Worm (Caenorhabditis elegans) whole organism, L2 larva: ENCODE results near the gene pals-32.

Source experiments
- C34F6.9 ChIP-seq: fragments of 150-350 bp; optimal IDR thresholded peaks from 2 replicates; lab custom pipeline; 2014; ENCODE audit warnings: missing biosample characterization, missing genetic modification characterization
- alr-1 ChIP-seq: fragments of 150-350 bp; optimal IDR thresholded peaks from 2 replicates; lab custom pipeline; 2014; ENCODE audit warnings: missing biosample characterization, missing genetic modification characterization
- aly-2 ChIP-seq: fragments of 150-350 bp; optimal IDR thresholded peaks from 2 replicates; lab custom pipeline; 2014; ENCODE audit warnings: missing biosample characterization, missing genetic modification characterization
- ceh-82 ChIP-seq: fragments of 150-350 bp; optimal IDR thresholded peaks from 2 replicates; lab custom pipeline; 2014; ENCODE audit warnings: missing biosample characterization, missing genetic modification characterization
- crh-2 ChIP-seq: sonication (generic microtip); optimal IDR thresholded peaks from 2 replicates; lab custom pipeline; 2017; ENCODE audit warnings: missing biosample characterization, missing genetic modification characterization
- dmd-4 ChIP-seq: sonication (generic microtip); optimal IDR thresholded peaks from 2 replicates; lab custom pipeline; 2017; ENCODE audit warnings: missing biosample characterization, missing genetic modification characterization
- egl-27 ChIP-seq: sonication (generic microtip); optimal IDR thresholded peaks from 3 replicates; lab custom pipeline; 2017; ENCODE audit warnings: missing biosample characterization, missing genetic modification reagents, missing genetic modification characterization
- elt-1 ChIP-seq: fragments of 150-350 bp; optimal IDR thresholded peaks from 2 replicates; lab custom pipeline; 2014; ENCODE audit warnings: missing biosample characterization, missing genetic modification characterization
- elt-3 ChIP-seq: sonication (generic microtip); optimal IDR thresholded peaks from 2 replicates; lab custom pipeline; 2017; ENCODE audit warnings: missing biosample characterization, missing genetic modification characterization
- fos-1 ChIP-seq: fragments of 150-350 bp; optimal IDR thresholded peaks from 2 replicates; lab custom pipeline; 2014; ENCODE audit warnings: missing biosample characterization, missing genetic modification characterization
- gmeb-1 ChIP-seq: fragments of 150-350 bp; optimal IDR thresholded peaks from 2 replicates; lab custom pipeline; 2014; ENCODE audit warnings: missing biosample characterization, missing genetic modification characterization
- lin-11 ChIP-seq: fragments of 150-350 bp; sonication (generic microtip); optimal IDR thresholded peaks from 2 replicates; lab custom pipeline; 2014; ENCODE audit warnings: missing biosample characterization, missing genetic modification characterization, inconsistent platforms, mixed read lengths
- lin-13 ChIP-seq: fragments of 150-350 bp; optimal IDR thresholded peaks from 2 replicates; lab custom pipeline; 2014; ENCODE audit warnings: missing biosample characterization, missing genetic modification reagents, missing genetic modification characterization
- mbf-1 ChIP-seq: sonication (generic microtip); optimal IDR thresholded peaks from 2 replicates; lab custom pipeline; 2017; ENCODE audit warnings: missing biosample characterization, missing genetic modification characterization
- mdl-1 ChIP-seq, 2 experiments: fragments of 150-350 bp in 1 of 2; sonication (generic microtip) in 1 of 2; optimal IDR thresholded peaks; 2 replicates each; lab custom pipeline; 2017; ENCODE audit warnings: missing biosample characterization in 2 of 2, missing genetic modification characterization in 2 of 2
- nhr-10 ChIP-seq: sonication (generic microtip); optimal IDR thresholded peaks from 2 replicates; lab custom pipeline; 2017; ENCODE audit warnings: missing biosample characterization, missing genetic modification characterization
- nhr-11 ChIP-seq: fragments of 150-350 bp; optimal IDR thresholded peaks from 2 replicates; lab custom pipeline; 2014; ENCODE audit warnings: missing biosample characterization, missing genetic modification characterization
- nhr-129 ChIP-seq: fragments of 150-350 bp; optimal IDR thresholded peaks from 2 replicates; lab custom pipeline; 2014; ENCODE audit warnings: missing biosample characterization, missing genetic modification characterization
- nhr-21 ChIP-seq: fragments of 150-350 bp; optimal IDR thresholded peaks from 2 replicates; lab custom pipeline; 2014; ENCODE audit warnings: missing biosample characterization, missing genetic modification characterization
- nhr-23 ChIP-seq: fragments of 150-350 bp; optimal IDR thresholded peaks from 2 replicates; lab custom pipeline; 2014; ENCODE audit warnings: missing biosample characterization, missing genetic modification reagents, missing genetic modification characterization
- nhr-237 ChIP-seq: fragments of 150-350 bp; optimal IDR thresholded peaks from 2 replicates; lab custom pipeline; 2014; ENCODE audit warnings: missing biosample characterization, missing genetic modification characterization
- nhr-25 ChIP-seq: fragments of 150-350 bp; sonication (generic microtip); optimal IDR thresholded peaks from 3 replicates; lab custom pipeline; 2014; ENCODE audit warnings: missing biosample characterization, missing genetic modification characterization
- nhr-6 ChIP-seq: fragments of 150-350 bp; optimal IDR thresholded peaks from 2 replicates; lab custom pipeline; 2014; ENCODE audit warnings: missing biosample characterization, missing genetic modification characterization
- peb-1 ChIP-seq: fragments of 150-350 bp; optimal IDR thresholded peaks from 2 replicates; lab custom pipeline; 2014; ENCODE audit warnings: missing biosample characterization, missing genetic modification characterization
- sem-4 ChIP-seq: fragments of 150-350 bp; optimal IDR thresholded peaks from 2 replicates; lab custom pipeline; 2014; ENCODE audit warnings: missing biosample characterization, missing genetic modification reagents, missing genetic modification characterization
- skn-1 ChIP-seq: sonication (generic microtip); optimal IDR thresholded peaks from 2 replicates; lab custom pipeline; 2017; ENCODE audit warnings: missing biosample characterization, missing genetic modification characterization
- sma-9 ChIP-seq, 2 experiments: fragments of 150-350 bp in 1 of 2; sonication (generic microtip) in 1 of 2; optimal IDR thresholded peaks; 2 replicates each; lab custom pipeline; 2014 to 2016; ENCODE audit warnings: missing genetic modification characterization in 2 of 2, mild to moderate bottlenecking in 1 of 2, missing biosample characterization in 1 of 2, missing compliant biosample characterization in 1 of 2, missing genetic modification reagents in 1 of 2, moderate library complexity in 1 of 2
- snpc-4 ChIP-seq: fragments of 150-350 bp; optimal IDR thresholded peaks from 2 replicates; lab custom pipeline; 2014; ENCODE audit warnings: missing biosample characterization, missing genetic modification characterization
- unc-39 ChIP-seq: fragments of 150-350 bp; optimal IDR thresholded peaks from 2 replicates; lab custom pipeline; 2014; ENCODE audit warnings: missing biosample characterization, missing genetic modification characterization
- unc-55 ChIP-seq: fragments of 150-350 bp; sonication (generic microtip); optimal IDR thresholded peaks from 3 replicates; lab custom pipeline; 2014; ENCODE audit warnings: missing biosample characterization, missing genetic modification reagents, missing genetic modification characterization
- unc-62 ChIP-seq: fragments of 150-350 bp; optimal IDR thresholded peaks from 2 replicates; lab custom pipeline; 2014; ENCODE audit warnings: missing biosample characterization, missing genetic modification reagents, missing genetic modification characterization
- zag-1 ChIP-seq: fragments of 150-350 bp; optimal IDR thresholded peaks from 2 replicates; lab custom pipeline; 2014; ENCODE audit warnings: missing biosample characterization, missing genetic modification characterization
- ztf-11 ChIP-seq: sonication (generic microtip); optimal IDR thresholded peaks from 2 replicates; lab custom pipeline; 2017; ENCODE audit warnings: missing biosample characterization, missing genetic modification characterization
- ztf-4 ChIP-seq: fragments of 150-350 bp; optimal IDR thresholded peaks from 2 replicates; lab custom pipeline; 2014; ENCODE audit warnings: missing biosample characterization, missing genetic modification characterization

pals-32 gene

ce11 chrV:2891927-2892326 lies 4.5 kb upstream of the pals-32 start, which contains the start of gene F37B4.15:
Gene F37B4.15 (plus strand): TSS chrV:2892227.
- TF ChIP-seq unc-62 (GFP tag; lab: Kevin White, UChicago) (no peak), zag-1 (tag; lab: Kevin White, UChicago) (no peak), ztf-4 (no peak), nhr-129 (no peak), sem-4 (no peak), crh-2 (tag; lab: Kevin White, UChicago) (no peak), aly-2 (tag; lab: Kevin White, UChicago) (no peak), unc-39 (tag; lab: Kevin White, UChicago) (no peak), lin-11 (no peak), unc-55 (no peak), elt-3 (no peak), snpc-4 (tag; lab: Kevin White, UChicago) (no peak), nhr-237 (tag; lab: Kevin White, UChicago) (no peak), egl-27 (tag; lab: Kevin White, UChicago) (no peak)

ce11 chrV:2892976-2893375 lies 3.4 kb upstream of the pals-32 start, which contains the start of gene srh-127:
Gene srh-127 (plus strand): TSS chrV:2893276.
- no peak for TF ChIP-seq fos-1 (tag; lab: Kevin White, UChicago)
- TF ChIP-seq peb-1 (tag; lab: Kevin White, UChicago): no peak
- no peak for TF ChIP-seq nhr-11 (tag; lab: Kevin White, UChicago)
- TF ChIP-seq egl-27 (tag; lab: Kevin White, UChicago): no peak
- no peak for TF ChIP-seq ztf-11 (tag; lab: Kevin White, UChicago)
- no peak for TF ChIP-seq nhr-23 (tag; lab: Kevin White, UChicago)
- TF ChIP-seq, all 48 proteins: peak for 0

- TF ChIP-seq elt-1 (no peak), peb-1 (tag; lab: Kevin White, UChicago) (no peak), zag-1 (tag; lab: Kevin White, UChicago) (no peak)
These were observed 3.5 kb downstream of the pals-32 start, which contains the start of gene str-46 for ce11 chrV:2899867-2900266. Gene str-46 (minus strand): TSS chrV:2899967.

- TF ChIP-seq sma-9 (GFP tag; optimal IDR thresholded peaks at IDR 0.05; lab: Kevin White, UChicago) (no peak), sma-9 (tag; optimal IDR thresholded peaks at IDR 0.05; lab: Kevin White, UChicago) (no peak), lin-11 (no peak), egl-27 (tag; lab: Kevin White, UChicago) (no peak), dmd-4 (tag; lab: Kevin White, UChicago) (no peak), snpc-4 (tag; lab: Kevin White, UChicago) (no peak), elt-1 (no peak), lin-13 (no peak), alr-1 (no peak), nhr-129 (no peak), C34F6.9 (tag; lab: Kevin White, UChicago) (no peak), peb-1 (tag; lab: Kevin White, UChicago) (no peak), nhr-21 (no peak)
- TF ChIP-seq, all 48 proteins: peak for 0
These were observed 6.8 kb downstream of the pals-32 start, which contains the start of gene C31B8.7 for ce11 chrV:2903227-2903626. Gene C31B8.7 (minus strand): TSS chrV:2903327.

- no peak for TF ChIP-seq lin-11
- TF ChIP-seq mbf-1: no peak
- no peak for TF ChIP-seq nhr-25
- TF ChIP-seq nhr-6 (tag; lab: Kevin White, UChicago): no peak
- no peak for TF ChIP-seq aly-2 (tag; lab: Kevin White, UChicago)
- no peak for TF ChIP-seq nhr-237 (tag; lab: Kevin White, UChicago)
- no peak for TF ChIP-seq nhr-10 (tag; lab: Kevin White, UChicago)
- TF ChIP-seq skn-1: no peak
- no peak for TF ChIP-seq crh-2 (tag; lab: Kevin White, UChicago)
- no peak for TF ChIP-seq zag-1 (tag; lab: Kevin White, UChicago)
- TF ChIP-seq ceh-82 (tag; lab: Kevin White, UChicago): no peak
- TF ChIP-seq mdl-1 (tag; optimal IDR thresholded peaks at IDR 0.05; lab: Kevin White, UChicago): no peak
- no peak for TF ChIP-seq sma-9 (GFP tag; optimal IDR thresholded peaks at IDR 0.05; lab: Kevin White, UChicago)
- no peak for TF ChIP-seq sma-9 (tag; optimal IDR thresholded peaks at IDR 0.05; lab: Kevin White, UChicago)
- TF ChIP-seq egl-27 (tag; lab: Kevin White, UChicago): no peak
- TF ChIP-seq fos-1 (tag; lab: Kevin White, UChicago): no peak
- TF ChIP-seq nhr-23 (tag; lab: Kevin White, UChicago): no peak
- no peak for TF ChIP-seq gmeb-1 (tag; lab: Kevin White, UChicago)
- TF ChIP-seq nhr-129: no peak
These were observed 13.1 kb downstream of the pals-32 start, which contains the start of gene zmp-3 for ce11 chrV:2909525-2909924. Gene zmp-3 (minus strand): TSS chrV:2909625.
